Fruit fly (Drosophila melanogaster) whole organism, embryonic: ENCODE data around the gene CG16753.

Source experiments
- ATbp ChIP-seq: fragments of 200-800 bp; sonication (Bioruptor generic); optimal IDR thresholded peaks from 2 replicates; lab custom pipeline; 2017; ENCODE audit warnings: missing biosample characterization, mild to moderate bottlenecking, missing genetic modification characterization, missing genetic modification reagents
- Atf-2 ChIP-seq: fragments of 200-800 bp; sonication (Bioruptor generic); optimal IDR thresholded peaks from 2 replicates; lab custom pipeline; 2016; ENCODE audit warnings: missing biosample characterization, missing genetic modification characterization
- BtbVII ChIP-seq: fragments of 200-800 bp; sonication (Bioruptor generic); optimal IDR thresholded peaks from 3 replicates; lab custom pipeline; 2017; ENCODE audit warnings: missing biosample characterization, mild to moderate bottlenecking, missing genetic modification characterization
- CG10543 ChIP-seq: fragments of 200-800 bp; sonication (Bioruptor generic); optimal IDR thresholded peaks from 3 replicates; lab custom pipeline; 2017; ENCODE audit warnings: missing biosample characterization, mild to moderate bottlenecking, missing genetic modification characterization, moderate library complexity
- CG10959 ChIP-seq: fragments of 200-800 bp; sonication (Bioruptor generic); IDR thresholded peaks from 2 replicates; pipeline ENCODE4 v1.3.6; 2022; ENCODE audit warnings: missing biosample characterization, missing genetic modification characterization
- CG12299 ChIP-seq: fragments of 200-800 bp; sonication (Bioruptor generic); optimal IDR thresholded peaks from 2 replicates; lab custom pipeline; 2018; ENCODE audit warnings: missing biosample characterization, mild to moderate bottlenecking, missing genetic modification characterization
- CG13894 ChIP-seq: fragments of 200-800 bp; sonication (Bioruptor generic); optimal IDR thresholded peaks from 3 replicates; lab custom pipeline; 2018; ENCODE audit warnings: missing biosample characterization, mild to moderate bottlenecking, missing genetic modification characterization, moderate library complexity
- CG14441 ChIP-seq: fragments of 200-800 bp; sonication (Bioruptor generic); IDR thresholded peaks from 2 replicates; pipeline ENCODE4 v1.3.6; 2022; ENCODE audit warnings: missing biosample characterization, missing genetic modification characterization
- CG15011 ChIP-seq: fragments of 200-800 bp; sonication (Bioruptor generic); optimal IDR thresholded peaks from 3 replicates; lab custom pipeline; 2018; ENCODE audit warnings: missing biosample characterization, mild to moderate bottlenecking, missing genetic modification characterization
- CG17186 ChIP-seq: fragments of 200-800 bp; sonication (Bioruptor generic); optimal IDR thresholded peaks from 3 replicates; lab custom pipeline; 2017; ENCODE audit warnings: missing biosample characterization, missing genetic modification reagents, missing genetic modification characterization
- CG17359 ChIP-seq: fragments of 200-800 bp; sonication (Bioruptor generic); optimal IDR thresholded peaks from 3 replicates; lab custom pipeline; 2018; ENCODE audit warnings: missing biosample characterization, mild to moderate bottlenecking, missing genetic modification characterization, moderate library complexity
- CG31365 ChIP-seq: fragments of 200-800 bp; sonication (Bioruptor generic); optimal IDR thresholded peaks from 2 replicates; lab custom pipeline; 2018; ENCODE audit warnings: missing biosample characterization, mild to moderate bottlenecking, missing genetic modification characterization
- CG4328 ChIP-seq: fragments of 200-800 bp; sonication (Bioruptor generic); optimal IDR thresholded peaks from 3 replicates; lab custom pipeline; 2017; ENCODE audit warnings: missing biosample characterization, missing genetic modification reagents, missing genetic modification characterization
- CG4360 ChIP-seq: fragments of 200-800 bp; sonication (Bioruptor generic); IDR thresholded peaks from 2 replicates; pipeline ENCODE4 v1.3.6; 2022; ENCODE audit warnings: missing biosample characterization, missing genetic modification characterization
- CG43689 ChIP-seq: fragments of 200-800 bp; sonication (Bioruptor generic); IDR thresholded peaks from 2 replicates; pipeline ENCODE4 v1.3.6; 2022; ENCODE audit warnings: missing biosample characterization, missing genetic modification characterization
- CG6175 ChIP-seq: fragments of 200-800 bp; sonication (Bioruptor generic); IDR thresholded peaks from 3 replicates; pipeline ENCODE4 v1.3.6; 2022; ENCODE audit warnings: missing biosample characterization, missing genetic modification characterization
- CG6272 ChIP-seq: fragments of 200-800 bp; sonication (Bioruptor generic); IDR thresholded peaks from 2 replicates; pipeline ENCODE4 v1.3.6; 2022; ENCODE audit warnings: missing biosample characterization, missing genetic modification characterization
- CG6765 ChIP-seq: fragments of 200-800 bp; sonication (Bioruptor generic); optimal IDR thresholded peaks from 3 replicates; lab custom pipeline; 2017; ENCODE audit warnings: missing biosample characterization, mild to moderate bottlenecking, missing genetic modification characterization
- CG7928 ChIP-seq: fragments of 200-800 bp; sonication (Bioruptor generic); optimal IDR thresholded peaks from 2 replicates; lab custom pipeline; 2017; ENCODE audit warnings: missing biosample characterization, mild to moderate bottlenecking, missing genetic modification characterization
- CG8290 ChIP-seq, 3 experiments: fragments of 200-800 bp; sonication (Bioruptor generic); optimal IDR thresholded peaks; 2 replicates each; lab custom pipeline; 2016 to 2019; ENCODE audit warnings: missing biosample characterization in 3 of 3, missing genetic modification characterization in 3 of 3, mild to moderate bottlenecking in 2 of 3, moderate library complexity in 1 of 3
- CG9797 ChIP-seq: fragments of 200-800 bp; sonication (Bioruptor generic); optimal IDR thresholded peaks from 3 replicates; lab custom pipeline; 2018; ENCODE audit warnings: missing biosample characterization, mild to moderate bottlenecking, missing genetic modification characterization
- CG9817 ChIP-seq: fragments of 200-800 bp; sonication (Bioruptor generic); optimal IDR thresholded peaks from 2 replicates; lab custom pipeline; 2018; ENCODE audit warnings: missing biosample characterization, mild to moderate bottlenecking, missing genetic modification characterization, moderate library complexity
- Dek ChIP-seq: fragments of 200-800 bp; sonication (Bioruptor generic); optimal IDR thresholded peaks from 3 replicates; lab custom pipeline; 2019; ENCODE audit warnings: missing biosample characterization, mild to moderate bottlenecking, missing genetic modification characterization, moderate library complexity
- Drgx ChIP-seq: fragments of 200-800 bp; sonication (Bioruptor generic); IDR thresholded peaks from 2 replicates; pipeline ENCODE4 v1.3.6; 2022; ENCODE audit warnings: missing biosample characterization, missing genetic modification characterization
- Fer1 ChIP-seq: fragments of 200-800 bp; sonication (Bioruptor generic); optimal IDR thresholded peaks from 2 replicates; lab custom pipeline; 2017; ENCODE audit warnings: missing biosample characterization, mild to moderate bottlenecking, missing genetic modification characterization
- Hmr ChIP-seq: fragments of 200-800 bp; sonication (Bioruptor generic); optimal IDR thresholded peaks from 3 replicates; lab custom pipeline; 2017; ENCODE audit warnings: mild to moderate bottlenecking, missing biosample characterization, missing genetic modification reagents, missing genetic modification characterization
- Kr ChIP-seq: fragments of 200-800 bp; sonication (Bioruptor generic); optimal IDR thresholded peaks from 2 replicates; lab custom pipeline; 2017; ENCODE audit warnings: missing biosample characterization, mild to moderate bottlenecking, missing genetic modification characterization
- NC2α ChIP-seq: fragments of 200-800 bp; sonication (Bioruptor generic); optimal IDR thresholded peaks from 2 replicates; lab custom pipeline; 2016; ENCODE audit warnings: missing biosample characterization, missing genetic modification characterization
- Nf-YC ChIP-seq: fragments of 200-800 bp; optimal IDR thresholded peaks from 3 replicates; lab custom pipeline; 2019; ENCODE audit warnings: missing biosample characterization, mild to moderate bottlenecking, missing genetic modification characterization, moderate library complexity
- Ravus ChIP-seq: fragments of 200-800 bp; sonication (Bioruptor generic); IDR thresholded peaks from 2 replicates; pipeline ENCODE4 v1.3.6; 2022; ENCODE audit warnings: missing biosample characterization, missing genetic modification characterization
- Rx ChIP-seq: fragments of 200-800 bp; sonication (Bioruptor generic); IDR thresholded peaks from 2 replicates; pipeline ENCODE4 v1.3.6; 2022; ENCODE audit warnings: missing biosample characterization, missing genetic modification characterization
- Sox100B ChIP-seq: fragments of 200-800 bp; sonication (Bioruptor generic); optimal IDR thresholded peaks from 3 replicates; lab custom pipeline; 2018; ENCODE audit warnings: missing biosample characterization, mild to moderate bottlenecking, missing genetic modification characterization
- Tbp ChIP-seq: fragments of >200 bp; optimal IDR thresholded peaks from 2 replicates; lab custom pipeline; 2018; ENCODE audit warnings: missing biosample characterization, missing genetic modification characterization
- chn ChIP-seq: fragments of 200-800 bp; sonication (Bioruptor generic); optimal IDR thresholded peaks from 2 replicates; lab custom pipeline; 2016; ENCODE audit warnings: missing biosample characterization, missing genetic modification characterization
- crp ChIP-seq, 2 experiments: fragments of 200-800 bp; sonication (Bioruptor generic); optimal IDR thresholded peaks; 2 replicates in 1 of 2; 3 replicates in 1 of 2; lab custom pipeline; 2017; ENCODE audit warnings: missing biosample characterization in 2 of 2, missing genetic modification characterization in 2 of 2, mild to moderate bottlenecking in 1 of 2, moderate library complexity in 1 of 2
- dpn ChIP-seq, 2 experiments: fragments of 200-800 bp; sonication (Bioruptor generic); optimal IDR thresholded peaks; 3 replicates each; lab custom pipeline; 2016; ENCODE audit warnings: missing biosample characterization in 2 of 2, missing genetic modification characterization in 2 of 2
- esg ChIP-seq: fragments of 200-800 bp; sonication (Bioruptor generic); conservative IDR thresholded peaks from 2 replicates; pipeline ENCODE4 v1.3.6; 2022; ENCODE audit warnings: missing biosample characterization, missing genetic modification characterization
- gce ChIP-seq: fragments of 200-800 bp; sonication (Bioruptor generic); IDR thresholded peaks from 3 replicates; pipeline ENCODE4 v1.3.6; 2022; ENCODE audit warnings: missing biosample characterization, missing genetic modification characterization
- gcm2 ChIP-seq: fragments of 200-800 bp; sonication (Bioruptor generic); optimal IDR thresholded peaks from 2 replicates; lab custom pipeline; 2016; ENCODE audit warnings: missing biosample characterization, missing genetic modification characterization
- grau ChIP-seq: fragments of 200-800 bp; optimal IDR thresholded peaks from 3 replicates; lab custom pipeline; 2019; ENCODE audit warnings: missing biosample characterization, mild to moderate bottlenecking, missing genetic modification characterization, moderate library complexity
- gt ChIP-seq: fragments of 200-800 bp; sonication (Bioruptor generic); IDR thresholded peaks from 2 replicates; pipeline ENCODE4 v1.3.6; 2022; ENCODE audit warnings: missing biosample characterization, missing genetic modification characterization
- h ChIP-seq: fragments of >200 bp; optimal IDR thresholded peaks from 2 replicates; lab custom pipeline; 2017
- lilli ChIP-seq: fragments of 200-800 bp; sonication (Bioruptor generic); optimal IDR thresholded peaks from 3 replicates; lab custom pipeline; 2016; ENCODE audit warnings: missing biosample characterization, missing genetic modification characterization
- nerfin-1 ChIP-seq: fragments of 200-800 bp; sonication (Bioruptor generic); optimal IDR thresholded peaks from 3 replicates; lab custom pipeline; 2019; ENCODE audit warnings: missing biosample characterization, mild to moderate bottlenecking, missing genetic modification characterization, moderate library complexity
- nmo ChIP-seq: fragments of 200-800 bp; sonication (Bioruptor generic); optimal IDR thresholded peaks from 2 replicates; lab custom pipeline; 2018; ENCODE audit warnings: missing biosample characterization, mild to moderate bottlenecking, missing genetic modification characterization, moderate library complexity
- sens ChIP-seq: fragments of 200-800 bp; sonication (Bioruptor generic); peaks from one replicate; lab custom pipeline; 2016; ENCODE audit warnings: missing biosample characterization, missing genetic modification characterization
- sna ChIP-seq: fragments of 200-800 bp; sonication (Bioruptor generic); IDR thresholded peaks from 2 replicates; pipeline ENCODE4 v1.3.6; 2022; ENCODE audit warnings: missing biosample characterization, missing genetic modification characterization; ENCODE audit not compliant: partially characterized antibody
- sob ChIP-seq: fragments of 200-800 bp; sonication (Bioruptor generic); IDR thresholded peaks from 2 replicates; pipeline ENCODE4 v1.3.6; 2022; ENCODE audit warnings: missing biosample characterization, missing genetic modification characterization
- tx ChIP-seq: fragments of 200-800 bp; sonication (Bioruptor generic); optimal IDR thresholded peaks from 2 replicates; lab custom pipeline; 2016; ENCODE audit warnings: missing biosample characterization, missing genetic modification characterization

CG16753 gene

dm6 chr3L:3046325-3047156, 8.3 kb upstream of the CG16753 start, which contains the start of the genes scramb2 and Sk2 (continued):
- TF ChIP-seq CG6272 (GFP tag; lab: Robert Waterston, UW) (peak; percentile 79), CG6765 (GFP tag; lab: Kevin White, UChicago) (peak; percentile 92), Ravus (peak; percentile 86), Hmr (GFP tag; lab: Kevin White, UChicago) (peak; percentile 97), sna (GFP tag; lab: Robert Waterston, UW) (no peak), CG31365 (tag; lab: Kevin White, UChicago) (peak; percentile 85), CG10543 (GFP tag; lab: Kevin White, UChicago) (peak; percentile 86), Tbp (GFP tag; lab: Kevin White, UChicago) (no peak), CG12299 (tag; lab: Kevin White, UChicago) (peak; percentile 95), h (lab: Kevin White, UChicago) (no peak), CG15011 (GFP tag; lab: Kevin White, UChicago) (peak; percentile 92), gcm2 (GFP tag; lab: Kevin White, UChicago) (peak; percentile 85), esg (GFP tag; lab: Robert Waterston, UW) (peak; percentile 92), CG14441 (peak; percentile 93), dpn (GFP tag; optimal IDR thresholded peaks at IDR 0.05; lab: Kevin White, UChicago) (peak; percentile 91 to 94), Sox100B (GFP tag; lab: Kevin White, UChicago) (peak; percentile 94), BtbVII (GFP tag; lab: Kevin White, UChicago) (peak; percentile 94), sob (GFP tag; lab: Robert Waterston, UW) (peak; percentile 95), Nf-YC (tag; lab: Kevin White, UChicago) (peak; percentile 91), chn (peak; percentile 89), NC2α (peak; percentile 81), CG9817 (tag; lab: Kevin White, UChicago) (peak; percentile 94), CG8290 (GFP tag; optimal IDR thresholded peaks at IDR 0.05; lab: Kevin White, UChicago) (peak; percentile 82), CG8290 (tag; optimal IDR thresholded peaks at IDR 0.05; lab: Kevin White, UChicago) (peak; percentile 80 to 93), tx (GFP tag; lab: Kevin White, UChicago) (peak; percentile 67), CG6175 (GFP tag; lab: Robert Waterston, UW) (peak; percentile 91), CG10959 (GFP tag; lab: Robert Waterston, UW) (peak; percentile 89), grau (tag; lab: Kevin White, UChicago) (peak; percentile 93), Atf-2 (GFP tag; lab: Kevin White, UChicago) (peak; percentile 74), CG17359 (peak; percentile 96), CG7928 (peak; percentile 73), CG17186 (peak; percentile 50), gce (peak; percentile 92), CG13894 (tag; lab: Kevin White, UChicago) (peak; percentile 85), Kr (GFP tag; lab: Kevin White, UChicago) (no peak), CG43689 (GFP tag; lab: Robert Waterston, UW) (peak; percentile 77), nmo (GFP tag; lab: Kevin White, UChicago) (peak; percentile 94), ATbp (GFP tag; lab: Kevin White, UChicago) (peak; percentile 95), CG9797 (GFP tag; lab: Kevin White, UChicago) (peak; percentile 95), gt (GFP tag; lab: Robert Waterston, UW) (peak; percentile 83), crp (GFP tag; optimal IDR thresholded peaks at IDR 0.05; lab: Kevin White, UChicago) (peak in 1 of 2 experiments; percentile 59), CG4328 (GFP tag; lab: Kevin White, UChicago) (peak; percentile 90), Fer1 (peak; percentile 96), sens (GFP tag; lab: Kevin White, UChicago) (peak; percentile 99), nerfin-1 (tag; lab: Kevin White, UChicago) (peak; percentile 93), lilli (peak; percentile 93), CG4360 (GFP tag; lab: Robert Waterston, UW) (peak; percentile 75), Rx (GFP tag; lab: Robert Waterston, UW) (peak; percentile 93), Dek (tag; lab: Kevin White, UChicago) (peak; percentile 94), Drgx (peak; percentile 98)
